Worm (Caenorhabditis elegans) whole organism, young adult: ENCODE measurements around the gene hoe-1.

ENCODE experiments used
- B0019.2 ChIP-seq: fragments of 200-800 bp; sonication (Bioruptor generic); conservative IDR thresholded peaks from 2 replicates; pipeline ENCODE4 v1.3.6; 2022; ENCODE audit warnings: missing genetic modification reagents, missing genetic modification characterization, missing compliant biosample characterization
- cebp-2 ChIP-seq: fragments of 200-800 bp; sonication (Bioruptor generic); IDR thresholded peaks from 2 replicates; pipeline ENCODE4 v1.3.6; 2022; ENCODE audit warnings: missing genetic modification characterization, missing compliant biosample characterization
- ceh-79 ChIP-seq: sonication (generic microtip); optimal IDR thresholded peaks from 2 replicates; lab custom pipeline; 2017; ENCODE audit warnings: mild to moderate bottlenecking, missing genetic modification characterization, missing compliant biosample characterization
- chd-7 ChIP-seq: sonication (generic microtip); optimal IDR thresholded peaks from 2 replicates; lab custom pipeline; 2016; ENCODE audit warnings: mild to moderate bottlenecking, missing genetic modification characterization, moderate library complexity, missing compliant biosample characterization
- hsf-1 ChIP-seq: fragments of 200-800 bp; sonication (Bioruptor generic); IDR thresholded peaks from 2 replicates; pipeline ENCODE4 v1.3.6; 2022; ENCODE audit warnings: missing genetic modification reagents, missing genetic modification characterization, missing compliant biosample characterization
- mel-28 ChIP-seq: sonication (generic microtip); optimal IDR thresholded peaks from 2 replicates; lab custom pipeline; 2016; ENCODE audit warnings: borderline replicate concordance, mild to moderate bottlenecking, missing genetic modification characterization, missing compliant biosample characterization
- pbrm-1 ChIP-seq: fragments of 200-800 bp; sonication (Bioruptor generic); IDR thresholded peaks from 2 replicates; pipeline ENCODE4 v1.3.6; 2022; ENCODE audit warnings: missing genetic modification reagents, missing genetic modification characterization, missing compliant biosample characterization
- rpc-1 ChIP-seq, 2 experiments: fragments of 150-350 bp in 1 of 2; sonication (generic microtip) in 1 of 2; optimal IDR thresholded peaks; 2 replicates each; lab custom pipeline; 2014 to 2018; ENCODE audit warnings: missing biosample characterization in 1 of 2, missing genetic modification characterization in 1 of 2, missing genetic modification reagents in 1 of 2, missing genotype in 1 of 2
- sea-2 ChIP-seq: fragments of 200-800 bp; sonication (Bioruptor generic); IDR thresholded peaks from 2 replicates; pipeline ENCODE4 v1.3.6; 2022; ENCODE audit warnings: missing genetic modification characterization, missing compliant biosample characterization

- TF ChIP-seq pbrm-1 (GFP tag; lab: Robert Waterston, UW): no peak
- TF ChIP-seq ceh-79 (tag; lab: Kevin White, UChicago): no peak
- TF ChIP-seq rpc-1 (optimal IDR thresholded peaks at IDR 0.05; lab: Kevin White, UChicago): no peak
- no peak for TF ChIP-seq rpc-1 (tag; optimal IDR thresholded peaks at IDR 0.05; lab: Kevin White, UChicago)
- no peak for TF ChIP-seq cebp-2 (GFP tag; lab: Robert Waterston, UW)
- no peak for TF ChIP-seq mel-28 (tag; lab: Kevin White, UChicago)
- TF ChIP-seq chd-7 (tag; lab: Kevin White, UChicago): no peak
- no peak for TF ChIP-seq sea-2
- TF ChIP-seq hsf-1: peak; percentile 83
- TF ChIP-seq B0019.2 (GFP tag; lab: Robert Waterston, UW): no peak
Observed at ce11 chrIV:4758659-4759058, 14.6 kb upstream of the hoe-1 start, which contains the start of gene Y17G9B.8.
